Fruit fly (Drosophila melanogaster): ENCODE results near the gene CG4935.
A peak's percentile ranks its signal among the peaks of the same experiment; 100 is the strongest.

The CG4935 gene

dm6 chr2L:16269232-16270134 lies 7.5 kb downstream of the CG4935 start (continued):
- no peak for TF ChIP-seq hb (GFP tag; IDR thresholded peaks at IDR 0.05; ENCODE audit: partially characterized antibody)
- TF ChIP-seq corto (GFP tag; optimal IDR thresholded peaks at IDR 0.05), result peak; percentile 49
- no peak for TF ChIP-seq gem (tag; optimal IDR thresholded peaks at IDR 0.05)
- TF ChIP-seq CTCF (GFP tag; optimal IDR thresholded peaks at IDR 0.05), result peak; percentile 51
- peak; percentile 94 for TF ChIP-seq CG17568 (GFP tag; optimal IDR thresholded peaks at IDR 0.05)
- TF ChIP-seq CG7928 (GFP tag; optimal IDR thresholded peaks at IDR 0.05), result no peak
- TF ChIP-seq Lim3 (GFP tag; IDR thresholded peaks at IDR 0.05), result no peak
- TF ChIP-seq Ptx1 (GFP tag; IDR thresholded peaks at IDR 0.05), result no peak
- no peak for TF ChIP-seq CG9932 (GFP tag; IDR thresholded peaks at IDR 0.05)
- no peak for TF ChIP-seq gfzf (GFP tag; optimal IDR thresholded peaks at IDR 0.05)
- TF ChIP-seq Dll (GFP tag; IDR thresholded peaks at IDR 0.05; ENCODE audit: partially characterized antibody), result no peak
- peak; percentile 96 for TF ChIP-seq caup (GFP tag; optimal IDR thresholded peaks at IDR 0.05; ENCODE audit: severe bottlenecking)
- TF ChIP-seq BtbVII (GFP tag; optimal IDR thresholded peaks at IDR 0.05), result peak; percentile 96
- TF ChIP-seq Neu2 (GFP tag; optimal IDR thresholded peaks at IDR 0.05; ENCODE audit: borderline replicate concordance), result no peak
- TF ChIP-seq mam (GFP tag; optimal IDR thresholded peaks at IDR 0.05), result no peak
- TF ChIP-seq Meics (GFP tag; optimal IDR thresholded peaks at IDR 0.05), result peak; percentile 91
- no peak for TF ChIP-seq Dip2 (GFP tag; IDR thresholded peaks at IDR 0.05)
- no peak for TF ChIP-seq Awh (GFP tag; IDR thresholded peaks at IDR 0.05)
- TF ChIP-seq ash1 (GFP tag; optimal IDR thresholded peaks at IDR 0.05), result peak; percentile 94
- TF ChIP-seq scrt (GFP tag; optimal IDR thresholded peaks at IDR 0.05), result peak; percentile 94
- TF ChIP-seq CG6683 (GFP tag; optimal IDR thresholded peaks at IDR 0.05), result peak; percentile 87
- TF ChIP-seq ind (GFP tag; optimal IDR thresholded peaks at IDR 0.05), result no peak
- TF ChIP-seq Oli (tag; optimal IDR thresholded peaks at IDR 0.05), result peak; percentile 0
- TF ChIP-seq CG15696 (tag; optimal IDR thresholded peaks at IDR 0.05), result no peak
- TF ChIP-seq CrebB (tag; optimal IDR thresholded peaks at IDR 0.05), result peak; percentile 94
- peak; percentile 45 for TF ChIP-seq ftz-f1 (GFP tag; optimal IDR thresholded peaks at IDR 0.05)
- TF ChIP-seq chm (GFP tag; IDR thresholded peaks at IDR 0.05), result no peak
- peak; percentile 93 for TF ChIP-seq MTF-1 (GFP tag; optimal IDR thresholded peaks at IDR 0.05; ENCODE audit: borderline replicate concordance)
- no peak for TF ChIP-seq Doc3 (GFP tag; IDR thresholded peaks at IDR 0.05; ENCODE audit: partially characterized antibody)
- no peak for TF ChIP-seq CG8765 (GFP tag; IDR thresholded peaks at IDR 0.05)
- no peak for TF ChIP-seq hkb (optimal IDR thresholded peaks at IDR 0.05)
- no peak for TF ChIP-seq hkb (GFP tag; IDR thresholded peaks at IDR 0.05)
- peak; percentile 39 for TF ChIP-seq CG18619 (GFP tag; optimal IDR thresholded peaks at IDR 0.05)
- TF ChIP-seq Fer1 (GFP tag; optimal IDR thresholded peaks at IDR 0.05), result peak; percentile 97
- TF ChIP-seq CG17385 (GFP tag; optimal IDR thresholded peaks at IDR 0.05), result peak; percentile 87
- no peak for TF ChIP-seq CG1792 (GFP tag; optimal IDR thresholded peaks at IDR 0.05)
- no peak for TF ChIP-seq CG3726 (GFP tag; IDR thresholded peaks at IDR 0.05)
- TF ChIP-seq sug (tag; optimal IDR thresholded peaks at IDR 0.05), result peak; percentile 78
- no peak for TF ChIP-seq wdn (GFP tag; IDR thresholded peaks at IDR 0.05)
- no peak for TF ChIP-seq fd3F (GFP tag; optimal IDR thresholded peaks at IDR 0.05)
- no peak for TF ChIP-seq Atf-2 (GFP tag; optimal IDR thresholded peaks at IDR 0.05)
- peak; percentile 93 for TF ChIP-seq odd (GFP tag; optimal IDR thresholded peaks at IDR 0.05)
- TF ChIP-seq CG5953 (GFP tag; IDR thresholded peaks at IDR 0.05), result no peak
- peak; percentile 18 for TF ChIP-seq trem (tag; optimal IDR thresholded peaks at IDR 0.05)
- TF ChIP-seq Asciz (GFP tag; optimal IDR thresholded peaks at IDR 0.05), result peak; percentile 92
- peak; percentile 38 for TF ChIP-seq grn (GFP tag; optimal IDR thresholded peaks at IDR 0.05)
- TF ChIP-seq ato (GFP tag; IDR thresholded peaks at IDR 0.05; ENCODE audit: partially characterized antibody), result no peak
- TF ChIP-seq Vsx1 (GFP tag; optimal IDR thresholded peaks at IDR 0.05), result peak; percentile 85
- TF ChIP-seq Lhr (GFP tag; optimal IDR thresholded peaks at IDR 0.05), result peak; percentile 13
